Fruit fly (Drosophila melanogaster) whole organism, prepupa: ENCODE data around the gene mldr.

Source experiments
- CG10631 ChIP-seq: fragments of 200-800 bp; sonication (Bioruptor generic); optimal IDR thresholded peaks from 2 replicates; lab custom pipeline; 2016; ENCODE audit warnings: missing biosample characterization, missing genetic modification characterization
- CG11762 ChIP-seq: fragments of 200-800 bp; sonication (Bioruptor generic); optimal IDR thresholded peaks from 3 replicates; lab custom pipeline; 2016; ENCODE audit warnings: missing biosample characterization, missing genetic modification characterization; ENCODE audit not compliant: insufficient read depth
- CG16779 ChIP-seq: fragments of 200-800 bp; sonication (Bioruptor generic); optimal IDR thresholded peaks from 3 replicates; lab custom pipeline; 2017; ENCODE audit warnings: missing biosample characterization, mild to moderate bottlenecking, missing genetic modification characterization
- CG3032 ChIP-seq: fragments of 200-800 bp; optimal IDR thresholded peaks from 2 replicates; lab custom pipeline; 2019; ENCODE audit warnings: missing biosample characterization, mild to moderate bottlenecking, missing genetic modification characterization, moderate library complexity
- CG31627 ChIP-seq: fragments of 200-800 bp; sonication (Bioruptor generic); optimal IDR thresholded peaks from 3 replicates; lab custom pipeline; 2016; ENCODE audit warnings: missing biosample characterization, missing genetic modification characterization
- CG4318 ChIP-seq: fragments of 200-800 bp; sonication (Bioruptor generic); optimal IDR thresholded peaks from 3 replicates; lab custom pipeline; 2017; ENCODE audit warnings: missing biosample characterization, mild to moderate bottlenecking, missing genetic modification characterization
- CG6276 ChIP-seq: fragments of 200-800 bp; sonication (Bioruptor generic); optimal IDR thresholded peaks from 2 replicates; lab custom pipeline; 2017; ENCODE audit warnings: missing biosample characterization, mild to moderate bottlenecking, missing genetic modification characterization
- CG6854 ChIP-seq: fragments of 200-800 bp; sonication (Bioruptor generic); optimal IDR thresholded peaks from 2 replicates; lab custom pipeline; 2017; ENCODE audit warnings: missing biosample characterization, mild to moderate bottlenecking, missing genetic modification characterization
- CG7368 ChIP-seq: fragments of 200-800 bp; sonication (Bioruptor generic); optimal IDR thresholded peaks from 3 replicates; lab custom pipeline; 2016; ENCODE audit warnings: missing biosample characterization, missing genetic modification characterization
- CG8319 ChIP-seq: fragments of 200-800 bp; sonication (Bioruptor generic); optimal IDR thresholded peaks from 3 replicates; lab custom pipeline; 2016; ENCODE audit warnings: missing biosample characterization, missing genetic modification characterization
- CG8632 ChIP-seq: fragments of 200-800 bp; sonication (Bioruptor generic); optimal IDR thresholded peaks from 3 replicates; lab custom pipeline; 2016; ENCODE audit warnings: missing biosample characterization, missing genetic modification characterization
- CG9139 ChIP-seq: fragments of 200-800 bp; sonication (Bioruptor generic); optimal IDR thresholded peaks from 3 replicates; lab custom pipeline; 2017; ENCODE audit warnings: missing biosample characterization, mild to moderate bottlenecking, missing genetic modification characterization
- Eip75B ChIP-seq: fragments of 200-800 bp; sonication (Bioruptor generic); optimal IDR thresholded peaks from 3 replicates; lab custom pipeline; 2016; ENCODE audit warnings: missing biosample characterization, missing genetic modification characterization
- Ets96B ChIP-seq: fragments of 200-800 bp; optimal IDR thresholded peaks from 2 replicates; lab custom pipeline; 2019; ENCODE audit warnings: missing biosample characterization, mild to moderate bottlenecking, missing genetic modification characterization, moderate library complexity
- Gug ChIP-seq: fragments of 200-800 bp; sonication (Bioruptor generic); IDR thresholded peaks from 2 replicates; pipeline ENCODE4 v1.3.6; 2022; ENCODE audit warnings: missing biosample characterization, missing genetic modification characterization
- Hr38 ChIP-seq: sonication (Bioruptor generic); optimal IDR thresholded peaks from 2 replicates; lab custom pipeline; 2016; ENCODE audit warnings: missing biosample characterization, missing genetic modification characterization
- Hr39 ChIP-seq: fragments of 200-800 bp; sonication (Bioruptor generic); optimal IDR thresholded peaks from 2 replicates; lab custom pipeline; 2016; ENCODE audit warnings: missing biosample characterization, missing genetic modification characterization
- OdsH ChIP-seq: fragments of 200-800 bp; sonication (Bioruptor generic); optimal IDR thresholded peaks from 3 replicates; lab custom pipeline; 2016; ENCODE audit warnings: missing biosample characterization, missing genetic modification characterization
- Smox ChIP-seq: fragments of 200-800 bp; sonication (Bioruptor generic); optimal IDR thresholded peaks from 3 replicates; lab custom pipeline; 2016; ENCODE audit warnings: missing biosample characterization, missing genetic modification characterization
- Sox102F ChIP-seq: fragments of 200-800 bp; sonication (Bioruptor generic); optimal IDR thresholded peaks from 2 replicates; lab custom pipeline; 2016; ENCODE audit warnings: missing biosample characterization, mild to moderate bottlenecking, missing genetic modification characterization
- Sox14 ChIP-seq: fragments of 200-800 bp; sonication (Bioruptor generic); optimal IDR thresholded peaks from 3 replicates; lab custom pipeline; 2016; ENCODE audit warnings: missing biosample characterization, missing genetic modification characterization
- Sox15 ChIP-seq: fragments of 200-800 bp; sonication (Bioruptor generic); optimal IDR thresholded peaks from 3 replicates; lab custom pipeline; 2016; ENCODE audit warnings: missing biosample characterization, missing genetic modification characterization
- acj6 ChIP-seq: fragments of 200-800 bp; sonication (Bioruptor generic); optimal IDR thresholded peaks from 3 replicates; lab custom pipeline; 2016; ENCODE audit warnings: missing biosample characterization, missing genetic modification characterization
- cyc ChIP-seq: fragments of 200-800 bp; sonication (Bioruptor generic); optimal IDR thresholded peaks from 3 replicates; lab custom pipeline; 2016; ENCODE audit warnings: missing biosample characterization, missing genetic modification characterization
- dac ChIP-seq: fragments of 200-800 bp; sonication (Bioruptor generic); optimal IDR thresholded peaks from 2 replicates; lab custom pipeline; 2017; ENCODE audit warnings: missing biosample characterization, mild to moderate bottlenecking, missing genetic modification characterization
- dsx ChIP-seq: fragments of 200-800 bp; optimal IDR thresholded peaks from 3 replicates; lab custom pipeline; 2019; ENCODE audit warnings: missing biosample characterization, mild to moderate bottlenecking, missing genetic modification characterization, moderate library complexity; ENCODE audit not compliant: poor library complexity, severe bottlenecking
- fkh ChIP-seq: fragments of 200-800 bp; sonication (Bioruptor generic); optimal IDR thresholded peaks from 3 replicates; lab custom pipeline; 2017; ENCODE audit warnings: missing biosample characterization, mild to moderate bottlenecking, missing genetic modification characterization, moderate library complexity
- salr ChIP-seq, 2 experiments: fragments of 200-800 bp; sonication (Bioruptor generic); optimal IDR thresholded peaks; 3 replicates each; lab custom pipeline; 2016 to 2018; ENCODE audit warnings: missing biosample characterization in 2 of 2, missing genetic modification characterization in 2 of 2, mild to moderate bottlenecking in 1 of 2
- svp ChIP-seq: fragments of 200-800 bp; sonication (Bioruptor generic); peaks from one replicate; lab custom pipeline; 2016; ENCODE audit warnings: missing biosample characterization, missing genetic modification characterization
- topi ChIP-seq: fragments of 200-800 bp; sonication (Bioruptor generic); optimal IDR thresholded peaks from 3 replicates; lab custom pipeline; 2016; ENCODE audit warnings: missing biosample characterization, missing genetic modification characterization
- vri ChIP-seq: fragments of 200-800 bp; sonication (Bioruptor generic); optimal IDR thresholded peaks from 3 replicates; lab custom pipeline; 2016; ENCODE audit warnings: missing biosample characterization, mild to moderate bottlenecking, missing genetic modification characterization

mldr gene

DNA sequence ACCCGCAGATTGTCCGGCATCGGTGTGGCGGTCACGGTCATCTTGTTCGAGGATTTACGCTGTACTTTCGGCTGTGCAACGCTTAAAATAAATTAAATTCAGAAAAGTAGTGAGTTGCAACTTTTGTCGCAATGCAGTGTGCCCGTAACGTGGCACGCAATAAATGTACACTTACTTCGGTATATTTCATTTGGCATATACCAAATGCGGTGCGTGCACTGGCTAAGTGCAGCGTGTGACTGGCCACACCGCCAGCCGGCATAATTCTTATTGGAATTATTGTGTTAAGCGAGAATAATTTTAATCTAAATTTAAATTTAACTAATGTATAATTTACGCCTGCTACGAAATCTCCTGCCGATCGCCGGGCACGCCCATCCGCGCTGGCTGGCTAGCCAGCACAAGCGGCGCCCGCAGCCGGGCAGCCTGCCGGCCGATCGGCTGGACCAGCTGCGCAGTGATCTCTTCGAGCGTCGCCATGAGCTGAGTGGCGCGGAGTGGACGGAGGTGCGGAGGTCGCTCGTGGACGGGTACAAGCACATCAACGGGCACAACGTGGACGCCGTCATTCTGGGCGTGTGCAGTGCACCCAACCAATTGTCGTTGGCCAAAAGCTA, at the start of gene mldr, which contains the start of gene Rpt4:
Gene mldr, plus strand, starts transcription at position 221 of the 617 bp plus-strand sequence.
Gene Rpt4, minus strand, starts transcription at position 163 of the 617 bp plus-strand sequence.
- no peak for TF ChIP-seq acj6 (GFP tag; lab: Kevin White, UChicago)
- TF ChIP-seq Sox102F: no peak
- peak; percentile 56 for TF ChIP-seq dsx (GFP tag; lab: Kevin White, UChicago)
- TF ChIP-seq Ets96B (tag; lab: Kevin White, UChicago): no peak
- TF ChIP-seq CG8319 (GFP tag; lab: Kevin White, UChicago): no peak
- TF ChIP-seq Sox14: peak; percentile 5
- no peak for TF ChIP-seq CG4318 (GFP tag; lab: Kevin White, UChicago)
- TF ChIP-seq CG31627 (GFP tag; lab: Kevin White, UChicago): no peak

DNA sequence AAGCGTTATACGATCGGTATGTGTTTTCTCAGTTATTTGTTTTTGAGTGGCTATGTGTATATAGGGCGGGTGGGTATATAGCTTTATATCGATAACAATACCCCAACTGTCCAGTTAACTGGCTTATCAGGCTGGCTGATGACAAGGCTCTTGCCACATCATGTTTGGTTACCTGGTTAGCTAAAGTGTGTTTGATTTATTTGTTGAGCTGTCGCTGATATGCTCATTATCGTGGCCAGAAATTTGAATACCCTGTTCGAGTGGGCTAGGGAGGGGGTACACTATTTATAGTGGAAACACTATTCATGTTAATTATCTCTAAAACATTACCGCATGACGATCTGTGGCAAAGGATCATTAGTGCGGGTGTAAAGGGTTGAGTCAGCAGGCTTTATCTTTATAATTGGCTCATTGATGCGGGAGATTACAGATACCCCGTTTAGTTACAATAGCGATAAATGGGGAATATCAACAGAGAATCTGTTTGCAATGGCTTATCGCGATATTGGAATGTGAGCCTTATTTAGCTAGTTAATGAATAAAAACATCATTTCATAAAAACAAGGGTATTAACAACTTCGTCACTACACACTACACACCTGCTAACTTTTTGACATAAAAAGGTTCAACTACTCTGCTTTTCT, 38.1 kb upstream of the mldr start:
- no peak for TF ChIP-seq Hr38 (GFP tag; lab: Kevin White, UChicago)
- no peak for TF ChIP-seq CG4318 (GFP tag; lab: Kevin White, UChicago)
- TF ChIP-seq CG8632 (GFP tag; lab: Kevin White, UChicago): no peak
- TF ChIP-seq Sox15 (GFP tag; lab: Kevin White, UChicago): no peak
- TF ChIP-seq CG11762 (GFP tag; lab: Kevin White, UChicago): no peak
- no peak for TF ChIP-seq topi
- no peak for TF ChIP-seq cyc
- TF ChIP-seq CG7368 (GFP tag; lab: Kevin White, UChicago): no peak
- no peak for TF ChIP-seq salr (GFP tag; optimal IDR thresholded peaks at IDR 0.05; lab: Kevin White, UChicago)
- TF ChIP-seq vri: no peak
- no peak for TF ChIP-seq OdsH (GFP tag; lab: Kevin White, UChicago)
- TF ChIP-seq svp (GFP tag; lab: Kevin White, UChicago): no peak
- TF ChIP-seq CG9139: no peak
- TF ChIP-seq dac: no peak
- TF ChIP-seq CG10631 (GFP tag; lab: Kevin White, UChicago): no peak
- no peak for TF ChIP-seq CG16779 (tag; lab: Kevin White, UChicago)
- no peak for TF ChIP-seq CG3032 (tag; lab: Kevin White, UChicago)
- TF ChIP-seq CG6854 (GFP tag; lab: Kevin White, UChicago): no peak
- TF ChIP-seq Hr39 (GFP tag; lab: Kevin White, UChicago): no peak
- TF ChIP-seq CG6276 (GFP tag; lab: Kevin White, UChicago): no peak
- TF ChIP-seq, all 60 proteins: peak for 0

DNA sequence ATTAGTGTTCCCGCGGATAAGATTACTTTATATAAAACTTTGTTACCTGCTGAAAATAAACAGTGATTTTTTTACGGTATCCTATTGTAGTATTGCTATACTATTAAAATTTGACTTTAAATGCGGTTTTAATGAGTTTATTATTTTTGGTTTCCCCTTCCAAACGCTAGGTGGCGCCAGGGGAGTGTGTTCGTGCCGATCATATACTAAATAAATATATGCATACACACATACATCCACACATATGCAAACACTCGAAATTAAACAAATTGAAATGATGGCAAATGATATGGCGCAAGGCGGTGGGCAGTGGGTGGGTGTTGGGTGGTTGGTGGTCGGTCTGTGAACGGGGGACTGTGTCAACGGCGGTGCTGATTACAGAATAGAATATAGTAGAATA, 37.4 kb upstream of the mldr start:
- peak; percentile 76 for TF ChIP-seq fkh (GFP tag; lab: Kevin White, UChicago)
- TF ChIP-seq Eip75B (GFP tag; lab: Kevin White, UChicago): no peak
- TF ChIP-seq, all 60 proteins: peak for 1

DNA sequence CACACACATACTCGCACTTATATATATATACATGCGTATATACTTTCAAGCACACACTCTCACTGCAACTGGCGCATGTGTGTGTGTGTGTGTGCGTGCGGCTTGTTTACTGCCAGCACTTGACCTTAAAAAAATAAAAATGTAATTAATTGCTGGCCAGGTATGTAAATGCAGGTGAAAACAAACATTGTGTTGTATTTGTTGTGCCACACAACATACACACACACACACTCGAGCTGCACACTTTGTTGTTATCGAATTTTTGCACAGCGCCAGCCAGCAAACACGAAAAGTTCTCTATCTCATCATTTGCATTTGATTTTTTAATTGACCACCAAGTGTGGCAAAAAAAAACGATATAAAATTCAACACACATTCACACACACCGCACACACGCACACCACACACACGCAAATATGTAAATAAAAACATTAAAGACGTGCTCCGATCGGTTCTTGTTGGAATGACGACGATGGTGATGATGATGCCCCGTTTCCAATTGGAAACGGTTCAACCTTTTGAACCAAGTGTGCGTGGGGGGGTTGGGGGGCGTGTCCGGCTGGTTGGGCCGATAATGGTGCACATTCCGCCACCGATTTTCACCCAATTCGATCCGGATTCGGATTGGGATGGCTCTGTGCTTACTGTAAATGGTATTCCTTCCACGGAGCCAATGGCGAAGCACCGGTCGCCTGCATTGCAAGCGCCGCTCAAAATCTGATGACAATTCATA, 36.3 kb upstream of the mldr start:
- no peak for TF ChIP-seq Smox (GFP tag; lab: Kevin White, UChicago)
- no peak for TF ChIP-seq Gug
- peak; percentile 49 for TF ChIP-seq dsx (GFP tag; lab: Kevin White, UChicago)
- peak; percentile 58 for TF ChIP-seq svp (GFP tag; lab: Kevin White, UChicago)
